Fruit fly (Drosophila melanogaster): ENCODE data around the gene RhoGAP5A.

dm6 chrX:5638588-5638987 lies 20.0 kb upstream of the RhoGAP5A start:
- TF ChIP-seq CG8478 (optimal IDR thresholded peaks at IDR 0.05): no peak
- TF ChIP-seq psq (optimal IDR thresholded peaks at IDR 0.05): no peak
- TF ChIP-seq usp (GFP tag; optimal IDR thresholded peaks at IDR 0.05): no peak

Measured in whole organism.